Worm (Caenorhabditis elegans): ENCODE data around the gene F11A5.15.

DNA sequence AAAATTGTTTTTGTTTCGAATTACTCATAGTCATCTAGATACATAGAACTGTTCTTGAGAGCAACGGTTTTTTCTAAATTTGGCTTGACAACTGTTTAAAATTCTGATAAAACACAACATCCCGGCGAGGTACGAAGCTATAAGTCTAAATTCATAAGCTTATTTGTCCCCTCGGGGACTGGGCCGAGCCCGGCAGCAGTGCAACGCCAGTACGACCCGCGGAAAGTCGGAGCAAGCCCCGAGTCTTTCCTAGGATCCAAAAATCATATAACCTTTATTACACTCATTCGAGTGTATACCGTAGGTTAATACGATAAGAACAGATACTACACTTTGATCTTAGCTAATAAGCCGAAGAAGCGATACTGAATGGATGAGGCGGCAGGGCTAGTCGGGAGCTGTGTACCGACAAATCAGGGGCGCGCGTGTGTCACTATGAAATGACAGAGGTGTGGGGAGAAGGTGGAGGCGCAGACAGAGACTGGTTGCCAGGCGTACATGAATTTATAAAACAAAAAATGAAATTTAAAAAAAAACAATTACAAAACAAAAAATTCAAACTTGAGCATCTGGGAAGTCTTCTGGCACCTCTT, 7.2 kb upstream of the F11A5.15 start:
- TF ChIP-seq ets-4 (GFP tag; optimal IDR thresholded peaks at IDR 0.05) = no peak
- TF ChIP-seq lsy-27 (tag; optimal IDR thresholded peaks at IDR 0.05; ENCODE audit: borderline replicate concordance, insufficient read depth) = peak; percentile 21
- TF ChIP-seq snpc-3.4 (tag; optimal IDR thresholded peaks at IDR 0.05) = peak; percentile 74
- no peak for TF ChIP-seq ztf-26 (tag; optimal IDR thresholded peaks at IDR 0.05)
